Worm (Caenorhabditis elegans) whole organism, L4 larva: ENCODE results near the gene tsp-3.

Experiments
- D1046.2 ChIP-seq: fragments of 200-800 bp; sonication (Bioruptor generic); IDR thresholded peaks from 2 replicates; pipeline ENCODE4 v1.3.6; 2022; ENCODE audit warnings: missing genetic modification characterization, missing compliant biosample characterization
- F44E2.7 ChIP-seq: fragments of 200-800 bp; sonication (Bioruptor generic); IDR thresholded peaks from 2 replicates; pipeline ENCODE4 v2.1.2; 2022; ENCODE audit warnings: missing genetic modification characterization, missing compliant biosample characterization
- ama-1 ChIP-seq: fragments of 150-350 bp; optimal IDR thresholded peaks from 2 replicates; lab custom pipeline; 2014; ENCODE audit warnings: inconsistent platforms, mixed read lengths
- ceh-82 ChIP-seq: sonication (generic microtip); optimal IDR thresholded peaks from 2 replicates; lab custom pipeline; 2017; ENCODE audit warnings: missing biosample characterization, missing genetic modification characterization
- dmd-8 ChIP-seq: fragments of 200-800 bp; sonication (Bioruptor generic); IDR thresholded peaks from 2 replicates; pipeline ENCODE4 v1.3.6; 2022; ENCODE audit warnings: missing genetic modification characterization, missing compliant biosample characterization
- dmd-9 ChIP-seq: fragments of 200-800 bp; sonication (Bioruptor generic); IDR thresholded peaks from 2 replicates; pipeline ENCODE4 v1.3.6; 2022; ENCODE audit warnings: missing genetic modification reagents, missing genetic modification characterization, missing compliant biosample characterization
- mdt-29 ChIP-seq: fragments of 200-800 bp; sonication (Bioruptor generic); IDR thresholded peaks from 2 replicates; pipeline ENCODE4 v1.3.6; 2022; ENCODE audit warnings: missing genetic modification reagents, missing genetic modification characterization, missing compliant biosample characterization
- nhr-10 ChIP-seq: fragments of 150-350 bp; optimal IDR thresholded peaks from 2 replicates; lab custom pipeline; 2014; ENCODE audit warnings: missing biosample characterization, missing genetic modification characterization

ce11 chrIII:13208978-13209377, 3.5 kb upstream of the tsp-3 start:
- TF ChIP-seq dmd-9 (GFP tag; lab: Robert Waterston, UW): no peak
- TF ChIP-seq ama-1 (lab: Kevin White, UChicago): no peak
- no peak for TF ChIP-seq ceh-82 (tag; lab: Kevin White, UChicago)
- TF ChIP-seq mdt-29 (GFP tag; lab: Robert Waterston, UW): no peak
- no peak for TF ChIP-seq F44E2.7 (GFP tag; lab: Robert Waterston, UW)
- TF ChIP-seq nhr-10 (tag; lab: Kevin White, UChicago): no peak
- TF ChIP-seq D1046.2 (GFP tag; lab: Robert Waterston, UW): no peak
- TF ChIP-seq dmd-8 (GFP tag; lab: Robert Waterston, UW): no peak
